Fruit fly (Drosophila melanogaster): Measurements from ENCODE around the gene CG12395.

dm6 chrX:16063414-16063938, 778 bp upstream of the CG12395 start, which contains the start of gene dpr18:
- TF ChIP-seq psq (optimal IDR thresholded peaks at IDR 0.05) (no peak), insv (optimal IDR thresholded peaks at IDR 0.05) (no peak)

Data from Kc167 (cell line).